Fruit fly (Drosophila melanogaster): ENCODE data around the gene Ttc19.

dm6 chr2L:19014881-19015366 lies 30.0 kb downstream of the Ttc19 start:
- no peak for TF ChIP-seq CG1621 (tag; optimal IDR thresholded peaks at IDR 0.05)
- TF ChIP-seq CG11294 (GFP tag; IDR thresholded peaks at IDR 0.05), result no peak

All from whole organism, prepupa.